Worm (Caenorhabditis elegans): ENCODE data around the gene str-103.

- TF ChIP-seq egl-27 (tag; optimal IDR thresholded peaks at IDR 0.05) (no peak), nhr-11 (tag; optimal IDR thresholded peaks at IDR 0.05) (no peak), ceh-82 (tag; optimal IDR thresholded peaks at IDR 0.05) (no peak), sem-4 (tag; optimal IDR thresholded peaks at IDR 0.05) (no peak), zag-1 (tag; optimal IDR thresholded peaks at IDR 0.05) (no peak), ztf-11 (tag; optimal IDR thresholded peaks at IDR 0.05) (no peak), ZK546.5 (tag; optimal IDR thresholded peaks at IDR 0.05) (no peak), blmp-1 (tag; optimal IDR thresholded peaks at IDR 0.05; ENCODE audit: insufficient read depth) (no peak), elt-1 (tag; optimal IDR thresholded peaks at IDR 0.05) (no peak), mdl-1 (tag; optimal IDR thresholded peaks at IDR 0.05) (no peak), unc-39 (tag; optimal IDR thresholded peaks at IDR 0.05) (no peak), nhr-237 (tag; optimal IDR thresholded peaks at IDR 0.05) (no peak)
Measured at ce11 chrV:16073856-16074255, 44.6 kb downstream of the str-103 start, which contains the start of gene srj-10.
